Worm (Caenorhabditis elegans) whole organism, late embryonic: Measurements from ENCODE around the gene lin-33.

Experiments
- ceh-48 ChIP-seq: sonication (generic microtip); optimal IDR thresholded peaks from 2 replicates; lab custom pipeline; 2016; ENCODE audit warnings: missing genetic modification characterization, inconsistent platforms, missing compliant biosample characterization
- dve-1 ChIP-seq: sonication (generic microtip); optimal IDR thresholded peaks from 2 replicates; lab custom pipeline; 2017; ENCODE audit warnings: antibody characterized with exemption, mild to moderate bottlenecking, missing genetic modification characterization, missing compliant biosample characterization
- nhr-232 ChIP-seq: sonication (generic microtip); optimal IDR thresholded peaks from 2 replicates; lab custom pipeline; 2016; ENCODE audit warnings: missing genetic modification characterization, missing compliant biosample characterization

DNA sequence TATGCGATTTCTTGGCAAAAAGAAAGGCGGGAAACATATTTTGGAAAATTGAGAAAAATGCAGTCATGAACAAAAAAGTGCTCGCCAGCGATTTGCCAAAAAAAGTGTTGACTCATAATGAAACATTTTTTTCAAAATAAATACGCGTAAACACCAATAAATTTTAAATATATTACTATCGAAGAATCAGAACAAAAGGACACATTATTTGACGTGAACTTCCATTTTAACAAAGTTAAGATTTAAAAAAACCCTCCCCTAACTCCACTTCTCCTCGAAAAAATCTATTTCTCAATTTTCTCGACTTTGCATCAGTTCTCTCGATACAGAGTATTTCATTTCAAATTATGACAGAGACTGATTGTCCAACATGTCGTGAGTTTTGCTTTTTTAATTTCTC, 34.1 kb upstream of the lin-33 start, which contains the start of gene pck-3:
- no peak for TF ChIP-seq ceh-48 (tag; lab: Kevin White, UChicago)
- no peak for TF ChIP-seq dve-1 (tag; lab: Kevin White, UChicago)
- no peak for TF ChIP-seq nhr-232 (tag; lab: Kevin White, UChicago)
